Worm (Caenorhabditis elegans): ENCODE data around the gene nog-1.

- no peak for TF ChIP-seq F49E8.2 (tag; optimal IDR thresholded peaks at IDR 0.05; ENCODE audit: insufficient read depth)
- TF ChIP-seq him-1 (tag; optimal IDR thresholded peaks at IDR 0.05), result no peak
- no peak for TF ChIP-seq efl-1 (GFP tag; optimal IDR thresholded peaks at IDR 0.05)
- TF ChIP-seq Y67H2A.10 (GFP tag; conservative IDR thresholded peaks at IDR 0.05), result no peak
- no peak for TF ChIP-seq ets-4 (GFP tag; optimal IDR thresholded peaks at IDR 0.05)
- no peak for TF ChIP-seq snpc-1.1 (tag; optimal IDR thresholded peaks at IDR 0.05; ENCODE audit: insufficient read depth)
- no peak for TF ChIP-seq snpc-1.3 (tag; optimal IDR thresholded peaks at IDR 0.05; ENCODE audit: insufficient read depth)
- no peak for TF ChIP-seq madf-8 (GFP tag; conservative IDR thresholded peaks at IDR 0.05)
- no peak for TF ChIP-seq ekl-4 (GFP tag; IDR thresholded peaks at IDR 0.05)
- TF ChIP-seq sea-2 (GFP tag; IDR thresholded peaks at IDR 0.05), result no peak
- TF ChIP-seq F33H1.4 (GFP tag; IDR thresholded peaks at IDR 0.05), result no peak
These were observed 44.7 kb downstream of the nog-1 start for ce11 chrIV:438384-438783.

All from whole organism, young adult.